Fruit fly (Drosophila melanogaster) whole organism, embryonic: Measurements from ENCODE around the gene Neu2.

Experiments
- ATbp ChIP-seq: fragments of 200-800 bp; sonication (Bioruptor generic); optimal IDR thresholded peaks from 2 replicates; lab custom pipeline; 2017; ENCODE audit warnings: missing biosample characterization, mild to moderate bottlenecking, missing genetic modification characterization, missing genetic modification reagents
- Awh ChIP-seq: fragments of 200-800 bp; sonication (Bioruptor generic); IDR thresholded peaks from 2 replicates; pipeline ENCODE4, ENCODE4 v1.3.6; 2022; ENCODE audit warnings: missing biosample characterization, missing genetic modification characterization
- CG10366 ChIP-seq: fragments of 200-800 bp; sonication (Bioruptor generic); IDR thresholded peaks from 2 replicates; pipeline ENCODE4 v1.3.6; 2022; ENCODE audit warnings: missing biosample characterization, missing genetic modification characterization
- CG10654 ChIP-seq: fragments of 200-800 bp; sonication (Bioruptor generic); optimal IDR thresholded peaks from 2 replicates; lab custom pipeline; 2016; ENCODE audit warnings: missing biosample characterization, missing genetic modification characterization
- CG11085 ChIP-seq: fragments of 200-800 bp; sonication (Bioruptor generic); IDR thresholded peaks from 2 replicates; pipeline ENCODE4 v1.3.6; 2022; ENCODE audit warnings: missing biosample characterization, missing genetic modification characterization
- CG12236 ChIP-seq: fragments of 200-800 bp; sonication (Bioruptor generic); optimal IDR thresholded peaks from 2 replicates; lab custom pipeline; 2016; ENCODE audit warnings: missing biosample characterization, missing genetic modification characterization
- CG12299 ChIP-seq: fragments of 200-800 bp; sonication (Bioruptor generic); optimal IDR thresholded peaks from 2 replicates; lab custom pipeline; 2018; ENCODE audit warnings: missing biosample characterization, mild to moderate bottlenecking, missing genetic modification characterization
- CG13123 ChIP-seq: fragments of 200-800 bp; sonication (Bioruptor generic); optimal IDR thresholded peaks from 2 replicates; lab custom pipeline; 2016; ENCODE audit warnings: missing biosample characterization, missing genetic modification characterization
- CG13424 ChIP-seq: fragments of 200-800 bp; sonication (Bioruptor generic); optimal IDR thresholded peaks from 2 replicates; lab custom pipeline; 2019; ENCODE audit warnings: missing biosample characterization, mild to moderate bottlenecking, missing genetic modification characterization, moderate library complexity
- CG17612 ChIP-seq: fragments of 200-800 bp; sonication (Bioruptor generic); IDR thresholded peaks from 2 replicates; pipeline ENCODE4 v1.3.6; 2022; ENCODE audit warnings: missing biosample characterization, missing genetic modification characterization
- CG18262 ChIP-seq: fragments of 200-800 bp; optimal IDR thresholded peaks from 3 replicates; lab custom pipeline; 2019; ENCODE audit warnings: missing biosample characterization, mild to moderate bottlenecking, missing genetic modification characterization, moderate library complexity
- CG2678 ChIP-seq: fragments of 200-800 bp; sonication (Bioruptor generic); optimal IDR thresholded peaks from 3 replicates; lab custom pipeline; 2019; ENCODE audit warnings: missing biosample characterization, mild to moderate bottlenecking, missing genetic modification characterization, moderate library complexity
- CG2712 ChIP-seq: fragments of 200-800 bp; optimal IDR thresholded peaks from 3 replicates; lab custom pipeline; 2019; ENCODE audit warnings: missing biosample characterization, mild to moderate bottlenecking, missing genetic modification characterization, moderate library complexity
- CG3995 ChIP-seq: fragments of 200-800 bp; sonication (Bioruptor generic); optimal IDR thresholded peaks from 3 replicates; lab custom pipeline; 2016; ENCODE audit warnings: missing biosample characterization, missing genetic modification characterization
- CG5953 ChIP-seq: fragments of 200-800 bp; sonication (Bioruptor generic); IDR thresholded peaks from 2 replicates; pipeline ENCODE4 v1.3.6; 2022; ENCODE audit warnings: missing biosample characterization, missing genetic modification characterization
- CG6654 ChIP-seq: fragments of 200-800 bp; sonication (Bioruptor generic); optimal IDR thresholded peaks from 2 replicates; lab custom pipeline; 2017; ENCODE audit warnings: missing biosample characterization, mild to moderate bottlenecking, missing genetic modification characterization
- CG7357 ChIP-seq: fragments of 200-800 bp; sonication (Bioruptor generic); IDR thresholded peaks from 3 replicates; pipeline ENCODE4 v1.3.6; 2022; ENCODE audit warnings: missing biosample characterization, missing genetic modification characterization
- CG7839 ChIP-seq: fragments of 200-800 bp; sonication (Bioruptor generic); optimal IDR thresholded peaks from 3 replicates; lab custom pipeline; 2018; ENCODE audit warnings: missing biosample characterization, mild to moderate bottlenecking, missing genetic modification characterization, moderate library complexity
- CG8944 ChIP-seq: fragments of 200-800 bp; sonication (Bioruptor generic); optimal IDR thresholded peaks from 3 replicates; lab custom pipeline; 2016; ENCODE audit warnings: missing biosample characterization, missing genetic modification characterization
- CG9817 ChIP-seq: fragments of 200-800 bp; sonication (Bioruptor generic); optimal IDR thresholded peaks from 2 replicates; lab custom pipeline; 2018; ENCODE audit warnings: missing biosample characterization, mild to moderate bottlenecking, missing genetic modification characterization, moderate library complexity
- CrebB ChIP-seq: fragments of 200-800 bp; sonication (Bioruptor generic); optimal IDR thresholded peaks from 3 replicates; lab custom pipeline; 2018; ENCODE audit warnings: missing biosample characterization, mild to moderate bottlenecking, missing genetic modification characterization
- D19A ChIP-seq: fragments of 200-800 bp; optimal IDR thresholded peaks from 3 replicates; lab custom pipeline; 2019; ENCODE audit warnings: missing biosample characterization, mild to moderate bottlenecking, missing genetic modification characterization, moderate library complexity
- Dll ChIP-seq: fragments of 200-800 bp; sonication (Bioruptor generic); IDR thresholded peaks from 4 replicates; pipeline ENCODE4 v1.3.6; 2022; ENCODE audit warnings: missing biosample characterization, missing genetic modification characterization; ENCODE audit not compliant: partially characterized antibody
- E2f1 ChIP-seq: fragments of 200-800 bp; sonication (Bioruptor generic); IDR thresholded peaks from 2 replicates; pipeline ENCODE4 v1.3.6; 2022; ENCODE audit warnings: missing biosample characterization, missing genetic modification characterization
- HmgD ChIP-seq: fragments of 200-800 bp; sonication (Bioruptor generic); optimal IDR thresholded peaks from 3 replicates; lab custom pipeline; 2016; ENCODE audit warnings: missing biosample characterization, missing genetic modification characterization
- Jarid2 ChIP-seq: fragments of 200-800 bp; sonication (Bioruptor generic); optimal IDR thresholded peaks from 3 replicates; lab custom pipeline; 2017; ENCODE audit warnings: mild to moderate bottlenecking, missing biosample characterization, missing genetic modification reagents, missing genetic modification characterization
- NC2β ChIP-seq: fragments of 200-800 bp; sonication (Bioruptor generic); optimal IDR thresholded peaks from 2 replicates; lab custom pipeline; 2016; ENCODE audit warnings: missing biosample characterization, missing genetic modification characterization
- Opbp ChIP-seq: fragments of 200-800 bp; sonication (Bioruptor generic); IDR thresholded peaks from 3 replicates; pipeline ENCODE4 v1.3.6; 2022; ENCODE audit warnings: missing biosample characterization, missing genetic modification characterization; ENCODE audit not compliant: partially characterized antibody
- Sox100B ChIP-seq: fragments of 200-800 bp; sonication (Bioruptor generic); optimal IDR thresholded peaks from 3 replicates; lab custom pipeline; 2018; ENCODE audit warnings: missing biosample characterization, mild to moderate bottlenecking, missing genetic modification characterization
- Trl ChIP-seq, 3 experiments: fragments of >200 bp in 2 of 3; fragments of 200-800 bp in 1 of 3; sonication (Bioruptor generic) in 1 of 3; optimal IDR thresholded peaks; 2 replicates in 1 of 3; 3 replicates in 2 of 3; lab custom pipeline; 2016 to 2017; ENCODE audit warnings: missing biosample characterization in 1 of 3, missing genetic modification characterization in 1 of 3
- Xbp1 ChIP-seq: fragments of 200-800 bp; sonication (Bioruptor generic); optimal IDR thresholded peaks from 3 replicates; lab custom pipeline; 2016; ENCODE audit warnings: missing biosample characterization, mild to moderate bottlenecking, missing genetic modification characterization
- abd-A ChIP-seq: fragments of 200-800 bp; sonication (Bioruptor generic); optimal IDR thresholded peaks from 3 replicates; lab custom pipeline; 2019; ENCODE audit warnings: missing biosample characterization, mild to moderate bottlenecking, missing genetic modification characterization, moderate library complexity
- bsh ChIP-seq, 2 experiments: fragments of 200-800 bp; sonication (Bioruptor generic); optimal IDR thresholded peaks; 2 replicates each; lab custom pipeline; 2017 to 2018; ENCODE audit warnings: mild to moderate bottlenecking in 2 of 2, missing biosample characterization in 2 of 2, missing genetic modification characterization in 2 of 2, moderate library complexity in 1 of 2
- cg ChIP-seq: fragments of 200-800 bp; sonication (Bioruptor generic); optimal IDR thresholded peaks from 3 replicates; lab custom pipeline; 2019; ENCODE audit warnings: missing biosample characterization, mild to moderate bottlenecking, missing genetic modification characterization, moderate library complexity
- dmrt11E ChIP-seq: fragments of 200-800 bp; sonication (Bioruptor generic); optimal IDR thresholded peaks from 3 replicates; lab custom pipeline; 2018; ENCODE audit warnings: missing biosample characterization, mild to moderate bottlenecking, missing genetic modification characterization, moderate library complexity
- dpn ChIP-seq, 2 experiments: fragments of 200-800 bp; sonication (Bioruptor generic); optimal IDR thresholded peaks; 3 replicates each; lab custom pipeline; 2016; ENCODE audit warnings: missing biosample characterization in 2 of 2, missing genetic modification characterization in 2 of 2
- grau ChIP-seq: fragments of 200-800 bp; optimal IDR thresholded peaks from 3 replicates; lab custom pipeline; 2019; ENCODE audit warnings: missing biosample characterization, mild to moderate bottlenecking, missing genetic modification characterization, moderate library complexity
- gsb-n ChIP-seq: fragments of 200-800 bp; sonication (Bioruptor generic); optimal IDR thresholded peaks from 3 replicates; lab custom pipeline; 2018; ENCODE audit warnings: missing biosample characterization, mild to moderate bottlenecking, missing genetic modification characterization
- jing ChIP-seq: fragments of 200-800 bp; sonication (Bioruptor generic); optimal IDR thresholded peaks from 2 replicates; lab custom pipeline; 2018; ENCODE audit warnings: missing biosample characterization, mild to moderate bottlenecking, missing genetic modification characterization
- jumu ChIP-seq: fragments of 200-800 bp; sonication (Bioruptor generic); optimal IDR thresholded peaks from 3 replicates; lab custom pipeline; 2016; ENCODE audit warnings: missing biosample characterization, missing genetic modification characterization
- lola ChIP-seq, 3 experiments: fragments of >200 bp in 2 of 3; fragments of 200-800 bp in 1 of 3; sonication (Bioruptor generic) in 1 of 3; optimal IDR thresholded peaks; 2 replicates each; lab custom pipeline; 2017 to 2019; ENCODE audit warnings: missing biosample characterization in 3 of 3, missing genetic modification characterization in 3 of 3, mild to moderate bottlenecking in 1 of 3, moderate library complexity in 1 of 3
- mld ChIP-seq: fragments of 200-800 bp; sonication (Bioruptor generic); IDR thresholded peaks from 3 replicates; pipeline ENCODE4 v1.3.6; 2022; ENCODE audit warnings: missing biosample characterization, missing genetic modification characterization; ENCODE audit not compliant: partially characterized antibody
- nom ChIP-seq: fragments of 200-800 bp; sonication (Bioruptor generic); optimal IDR thresholded peaks from 2 replicates; lab custom pipeline; 2017; ENCODE audit warnings: missing biosample characterization, missing genetic modification characterization, mild to moderate bottlenecking, moderate library complexity, missing genetic modification reagents
- peb ChIP-seq: fragments of 200-800 bp; sonication (Bioruptor generic); IDR thresholded peaks from 2 replicates; pipeline ENCODE4 v1.3.6; 2022; ENCODE audit warnings: missing biosample characterization, missing genetic modification characterization
- pros ChIP-seq: fragments of 200-800 bp; sonication (Bioruptor generic); optimal IDR thresholded peaks from 3 replicates; lab custom pipeline; 2019; ENCODE audit warnings: missing biosample characterization, mild to moderate bottlenecking, missing genetic modification characterization, moderate library complexity
- ro ChIP-seq: fragments of 200-800 bp; sonication (Bioruptor generic); IDR thresholded peaks from 2 replicates; pipeline ENCODE4 v1.3.6; 2022; ENCODE audit warnings: missing biosample characterization, missing genetic modification characterization
- schlank ChIP-seq: fragments of 200-800 bp; sonication (Bioruptor generic); optimal IDR thresholded peaks from 2 replicates; lab custom pipeline; 2018; ENCODE audit warnings: missing biosample characterization, mild to moderate bottlenecking, missing genetic modification characterization
- sob ChIP-seq: fragments of 200-800 bp; sonication (Bioruptor generic); IDR thresholded peaks from 2 replicates; pipeline ENCODE4 v1.3.6; 2022; ENCODE audit warnings: missing biosample characterization, missing genetic modification characterization
- sug ChIP-seq: fragments of 200-800 bp; optimal IDR thresholded peaks from 2 replicates; lab custom pipeline; 2019; ENCODE audit warnings: missing biosample characterization, mild to moderate bottlenecking, missing genetic modification characterization, moderate library complexity
- tup ChIP-seq: fragments of 200-800 bp; sonication (Bioruptor generic); optimal IDR thresholded peaks from 2 replicates; lab custom pipeline; 2016; ENCODE audit warnings: missing biosample characterization, mild to moderate bottlenecking, missing genetic modification characterization, moderate library complexity

Neu2 gene

DNA sequence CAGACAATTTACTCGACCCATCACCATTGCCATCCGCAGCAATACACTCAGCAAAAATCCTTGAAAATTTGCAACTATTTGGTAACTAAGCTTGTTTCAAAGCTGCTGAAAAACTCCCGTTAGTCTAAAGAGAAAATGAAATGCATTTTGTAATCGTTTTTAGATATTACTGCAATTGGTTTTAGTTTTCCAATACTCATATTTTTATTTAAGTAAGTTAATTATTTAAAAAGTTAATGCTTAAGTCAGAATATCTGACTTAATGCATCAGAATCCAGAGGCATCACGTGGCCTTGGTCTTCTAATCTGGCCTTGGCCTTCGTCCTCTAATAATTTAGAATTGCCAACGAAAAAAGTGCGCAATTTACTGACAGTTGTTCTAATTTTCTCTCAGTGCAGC is 27.5 kb downstream of the Neu2 start (continued):
- TF ChIP-seq pros (GFP tag; lab: Kevin White, UChicago): no peak
- no peak for TF ChIP-seq cg
- peak; percentile 28 for TF ChIP-seq CG7839 (tag; lab: Kevin White, UChicago)
- no peak for TF ChIP-seq CG12299 (tag; lab: Kevin White, UChicago)
- TF ChIP-seq Sox100B (GFP tag; lab: Kevin White, UChicago): peak; percentile 42
- no peak for TF ChIP-seq CG3995 (GFP tag; lab: Kevin White, UChicago)
- TF ChIP-seq CG6654: no peak
- peak; percentile 70 for TF ChIP-seq dmrt11E (tag; lab: Kevin White, UChicago)
- TF ChIP-seq schlank: no peak
- no peak for TF ChIP-seq CG11085 (GFP tag; lab: Robert Waterston, UW)
- TF ChIP-seq CG10366 (GFP tag; lab: Robert Waterston, UW): no peak
- TF ChIP-seq jumu: no peak
- no peak for TF ChIP-seq Opbp (GFP tag; lab: Robert Waterston, UW)
- TF ChIP-seq sug (tag; lab: Kevin White, UChicago): no peak
- TF ChIP-seq CG2678 (tag; lab: Kevin White, UChicago): peak; percentile 24
- TF ChIP-seq ro: no peak
- TF ChIP-seq tup (GFP tag; lab: Kevin White, UChicago): no peak
- TF ChIP-seq bsh (GFP tag; optimal IDR thresholded peaks at IDR 0.05; lab: Kevin White, UChicago): peak in 1 of 2 experiments; percentile 33
- no peak for TF ChIP-seq abd-A
- no peak for TF ChIP-seq HmgD
- TF ChIP-seq Awh (GFP tag; lab: Robert Waterston, UW): no peak
- no peak for TF ChIP-seq CG7357 (GFP tag; lab: Robert Waterston, UW)
- no peak for TF ChIP-seq CG8944
- TF ChIP-seq D19A: peak; percentile 14
- no peak for TF ChIP-seq E2f1
- TF ChIP-seq CG2712 (tag; lab: Kevin White, UChicago): peak; percentile 59
- TF ChIP-seq CG17612: no peak
- no peak for TF ChIP-seq Xbp1 (GFP tag; lab: Kevin White, UChicago)
- no peak for TF ChIP-seq CG9817
- TF ChIP-seq dpn (GFP tag; optimal IDR thresholded peaks at IDR 0.05; lab: Kevin White, UChicago): no peak
- no peak for TF ChIP-seq gsb-n (tag; lab: Kevin White, UChicago)
- TF ChIP-seq Trl (optimal IDR thresholded peaks at IDR 0.05; lab: Kevin White, UChicago): no peak
- no peak for TF ChIP-seq Trl (GFP tag; optimal IDR thresholded peaks at IDR 0.05; lab: Kevin White, UChicago)
- TF ChIP-seq nom (GFP tag; lab: Kevin White, UChicago): no peak
- no peak for TF ChIP-seq sob (GFP tag; lab: Robert Waterston, UW)
- no peak for TF ChIP-seq CG5953 (GFP tag; lab: Robert Waterston, UW)
- TF ChIP-seq CrebB (tag; lab: Kevin White, UChicago): no peak
- TF ChIP-seq ATbp (GFP tag; lab: Kevin White, UChicago): no peak
- no peak for TF ChIP-seq CG10654 (GFP tag; lab: Kevin White, UChicago)
- no peak for TF ChIP-seq CG13424 (tag; lab: Kevin White, UChicago)
- no peak for TF ChIP-seq jing
- TF ChIP-seq grau (tag; lab: Kevin White, UChicago): peak; percentile 5
- TF ChIP-seq CG12236 (GFP tag; lab: Kevin White, UChicago): no peak
- TF ChIP-seq CG13123 (GFP tag; lab: Kevin White, UChicago): no peak
- no peak for TF ChIP-seq mld (GFP tag; lab: Robert Waterston, UW)
- TF ChIP-seq NC2β (GFP tag; lab: Kevin White, UChicago): no peak
- peak in 1 of 3 experiments; percentile 75 for TF ChIP-seq lola (GFP tag; optimal IDR thresholded peaks at IDR 0.05; lab: Kevin White, UChicago)
- peak; percentile 73 for TF ChIP-seq CG18262 (tag; lab: Kevin White, UChicago)
- TF ChIP-seq Dll (GFP tag; lab: Robert Waterston, UW): no peak
- TF ChIP-seq Jarid2 (GFP tag; lab: Kevin White, UChicago): peak; percentile 23
- TF ChIP-seq peb (GFP tag; lab: Robert Waterston, UW): no peak
